Fruit fly (Drosophila melanogaster): ENCODE results near the gene NdufA3.

Gene NdufA3

DNA sequence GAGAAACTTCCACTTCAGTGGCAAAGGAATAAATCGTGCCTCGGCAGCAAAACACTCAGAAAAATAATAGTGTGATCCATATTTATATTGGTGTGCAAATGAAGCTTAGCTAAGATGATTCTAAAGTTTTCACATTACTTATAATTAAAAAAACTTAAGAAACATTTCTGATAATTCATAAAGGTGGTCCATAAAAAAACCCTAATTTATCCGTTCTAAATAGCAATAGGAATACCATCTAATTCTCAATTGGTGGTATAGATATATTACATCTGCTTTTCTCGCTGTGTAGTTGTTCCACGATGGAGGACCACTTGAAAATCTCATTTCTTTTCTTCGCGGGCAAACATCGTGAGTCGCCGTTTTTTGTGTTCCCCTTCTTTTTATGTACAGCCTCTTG, 4.7 kb downstream of the NdufA3 start (continued):
- TF ChIP-seq CG10631 (GFP tag; optimal IDR thresholded peaks at IDR 0.05) (peak; percentile 69), eg (GFP tag; IDR thresholded peaks at IDR 0.05) (peak; percentile 53; the same call in 2 of the 3 replicates), lz (GFP tag; optimal IDR thresholded peaks at IDR 0.05) (peak; percentile 54), Ets96B (tag; optimal IDR thresholded peaks at IDR 0.05) (peak; percentile 76), Met (GFP tag; optimal IDR thresholded peaks at IDR 0.05) (peak; percentile 75), CG11902 (GFP tag; optimal IDR thresholded peaks at IDR 0.05) (peak; percentile 31), CG1621 (tag; optimal IDR thresholded peaks at IDR 0.05) (peak; percentile 20), spab (GFP tag; optimal IDR thresholded peaks at IDR 0.05) (peak; percentile 66), CG6808 (GFP tag; optimal IDR thresholded peaks at IDR 0.05) (peak; percentile 83), Ets21C (GFP tag; optimal IDR thresholded peaks at IDR 0.05) (peak; percentile 24), CG3032 (tag; optimal IDR thresholded peaks at IDR 0.05) (peak; percentile 75), dsx (GFP tag; optimal IDR thresholded peaks at IDR 0.05; ENCODE audit: poor library complexity, severe bottlenecking) (peak; percentile 51), Eip78C (GFP tag) (peak; percentile 96), achi (GFP tag; optimal IDR thresholded peaks at IDR 0.05) (peak; percentile 59)

- TF ChIP-seq cyc (GFP tag; optimal IDR thresholded peaks at IDR 0.05), result peak; percentile 37
- peak; percentile 30 for TF ChIP-seq lz (GFP tag; optimal IDR thresholded peaks at IDR 0.05)
- peak; percentile 80 for TF ChIP-seq Eip78C (GFP tag)
- TF ChIP-seq CG6854 (GFP tag; optimal IDR thresholded peaks at IDR 0.05), result peak; percentile 22
- no peak for TF ChIP-seq CG8319 (GFP tag; optimal IDR thresholded peaks at IDR 0.05)
- TF ChIP-seq Lpt (GFP tag; optimal IDR thresholded peaks at IDR 0.05), result peak; percentile 85
- peak; percentile 63 for TF ChIP-seq CG8119 (GFP tag; IDR thresholded peaks at IDR 0.05)
- peak; percentile 42 for TF ChIP-seq CG32006 (GFP tag; optimal IDR thresholded peaks at IDR 0.05)
- TF ChIP-seq eg (GFP tag; IDR thresholded peaks at IDR 0.05), result peak; percentile 72; the same call in 2 of the 3 replicates
- TF ChIP-seq fd85E (GFP tag; optimal IDR thresholded peaks at IDR 0.05), result no peak
- TF ChIP-seq CG3032 (tag; optimal IDR thresholded peaks at IDR 0.05), result no peak
- TF ChIP-seq Ets96B (tag; optimal IDR thresholded peaks at IDR 0.05), result no peak
- no peak for TF ChIP-seq pdm3 (GFP tag; optimal IDR thresholded peaks at IDR 0.05)
- no peak for TF ChIP-seq CG4318 (GFP tag; optimal IDR thresholded peaks at IDR 0.05)
- TF ChIP-seq CG16779 (tag; optimal IDR thresholded peaks at IDR 0.05), result peak; percentile 53
- TF ChIP-seq CG6276 (GFP tag; optimal IDR thresholded peaks at IDR 0.05), result no peak
- no peak for TF ChIP-seq CG11294 (GFP tag; IDR thresholded peaks at IDR 0.05)
- no peak for TF ChIP-seq OdsH (GFP tag; optimal IDR thresholded peaks at IDR 0.05)
- peak; percentile 61 for TF ChIP-seq Sox14 (GFP tag; optimal IDR thresholded peaks at IDR 0.05)
- no peak for TF ChIP-seq CG10631 (GFP tag; optimal IDR thresholded peaks at IDR 0.05)
- TF ChIP-seq achi (GFP tag; optimal IDR thresholded peaks at IDR 0.05), result peak; percentile 28
- peak; percentile 49 for TF ChIP-seq esn (GFP tag; optimal IDR thresholded peaks at IDR 0.05)
- TF ChIP-seq spab (GFP tag; optimal IDR thresholded peaks at IDR 0.05), result no peak
- TF ChIP-seq CG10669 (GFP tag; optimal IDR thresholded peaks at IDR 0.05), result no peak
- peak; percentile 33 for TF ChIP-seq CG3919 (GFP tag; optimal IDR thresholded peaks at IDR 0.05)
- peak; percentile 9 for TF ChIP-seq CG11762 (GFP tag; optimal IDR thresholded peaks at IDR 0.05; ENCODE audit: insufficient read depth)
- no peak for TF ChIP-seq Met (GFP tag; optimal IDR thresholded peaks at IDR 0.05)
- no peak for TF ChIP-seq Hr4 (GFP tag; optimal IDR thresholded peaks at IDR 0.05)
- TF ChIP-seq CG15336 (GFP tag; IDR thresholded peaks at IDR 0.05), result peak; percentile 65
- no peak for TF ChIP-seq fd59A (GFP tag; optimal IDR thresholded peaks at IDR 0.05)
- TF ChIP-seq Eip93F (GFP tag; optimal IDR thresholded peaks at IDR 0.05), result no peak
- TF ChIP-seq Hr38 (GFP tag; optimal IDR thresholded peaks at IDR 0.05), result no peak
- TF ChIP-seq dsx (GFP tag; optimal IDR thresholded peaks at IDR 0.05; ENCODE audit: poor library complexity, severe bottlenecking), result peak; percentile 4
- no peak for TF ChIP-seq salr (GFP tag; optimal IDR thresholded peaks at IDR 0.05)
- peak; percentile 59 to 73 for TF ChIP-seq ss (GFP tag; optimal IDR thresholded peaks at IDR 0.05)
- TF ChIP-seq CG6792 (GFP tag; optimal IDR thresholded peaks at IDR 0.05), result peak; percentile 2
- no peak for TF ChIP-seq Sox102F (GFP tag; optimal IDR thresholded peaks at IDR 0.05)
- TF ChIP-seq svp (GFP tag), result no peak
- peak; percentile 24 for TF ChIP-seq topi (GFP tag; optimal IDR thresholded peaks at IDR 0.05)
- no peak for TF ChIP-seq CG31627 (GFP tag; optimal IDR thresholded peaks at IDR 0.05)
- TF ChIP-seq CG7368 (GFP tag; optimal IDR thresholded peaks at IDR 0.05), result no peak
- TF ChIP-seq Smox (GFP tag; optimal IDR thresholded peaks at IDR 0.05), result peak; percentile 28
- no peak for TF ChIP-seq CG9139 (GFP tag; optimal IDR thresholded peaks at IDR 0.05)
- no peak for TF ChIP-seq Sox15 (GFP tag; optimal IDR thresholded peaks at IDR 0.05)
- peak; percentile 29 for TF ChIP-seq net (GFP tag; optimal IDR thresholded peaks at IDR 0.05)
These were observed 7.7 kb downstream of the NdufA3 start for dm6 chrX:9152127-9152598.
